Fruit fly (Drosophila melanogaster) whole organism, embryonic: ENCODE measurements around the gene Elp5.
A peak's percentile ranks its signal among the peaks of the same experiment; 100 is the strongest.

Experiments used
- Atf3 ChIP-seq: fragments of 200-800 bp; sonication (Bioruptor generic); optimal IDR thresholded peaks from 3 replicates; lab custom pipeline; 2016; ENCODE audit warnings: missing biosample characterization, missing genetic modification characterization
- B-H2 ChIP-seq: fragments of 200-800 bp; sonication (Bioruptor generic); optimal IDR thresholded peaks from 2 replicates; lab custom pipeline; 2018; ENCODE audit warnings: missing biosample characterization, mild to moderate bottlenecking, missing genetic modification characterization
- BtbVII ChIP-seq: fragments of 200-800 bp; sonication (Bioruptor generic); optimal IDR thresholded peaks from 3 replicates; lab custom pipeline; 2017; ENCODE audit warnings: missing biosample characterization, mild to moderate bottlenecking, missing genetic modification characterization
- Bteb2 ChIP-seq: fragments of 200-800 bp; sonication (Bioruptor generic); optimal IDR thresholded peaks from 2 replicates; lab custom pipeline; 2016; ENCODE audit warnings: missing biosample characterization, missing genetic modification characterization
- CG10147 ChIP-seq: fragments of 200-800 bp; sonication (Bioruptor generic); optimal IDR thresholded peaks from 2 replicates; lab custom pipeline; 2019; ENCODE audit warnings: missing biosample characterization, mild to moderate bottlenecking, missing genetic modification characterization, moderate library complexity
- CG1024 ChIP-seq: fragments of 200-800 bp; sonication (Bioruptor generic); IDR thresholded peaks from 2 replicates; pipeline ENCODE4 v1.3.6; 2022; ENCODE audit warnings: missing biosample characterization, missing genetic modification characterization
- CG11504 ChIP-seq: fragments of 200-800 bp; sonication (Bioruptor generic); optimal IDR thresholded peaks from 3 replicates; lab custom pipeline; 2019; ENCODE audit warnings: missing biosample characterization, mild to moderate bottlenecking, missing genetic modification characterization, moderate library complexity
- CG12219 ChIP-seq: fragments of 200-800 bp; sonication (Bioruptor generic); optimal IDR thresholded peaks from 3 replicates; lab custom pipeline; 2018; ENCODE audit warnings: missing biosample characterization, mild to moderate bottlenecking, missing genetic modification characterization
- CG13624 ChIP-seq: fragments of 200-800 bp; sonication (Bioruptor generic); optimal IDR thresholded peaks from 2 replicates; lab custom pipeline; 2016; ENCODE audit warnings: missing biosample characterization, missing genetic modification characterization
- CG15696 ChIP-seq: fragments of 200-800 bp; sonication (Bioruptor generic); optimal IDR thresholded peaks from 2 replicates; lab custom pipeline; 2019; ENCODE audit warnings: missing biosample characterization, mild to moderate bottlenecking, missing genetic modification characterization, moderate library complexity
- CG1602 ChIP-seq: fragments of 200-800 bp; sonication (Bioruptor generic); optimal IDR thresholded peaks from 3 replicates; lab custom pipeline; 2016; ENCODE audit warnings: missing biosample characterization, missing genetic modification characterization
- CG18476 ChIP-seq: fragments of 200-800 bp; sonication (Bioruptor generic); optimal IDR thresholded peaks from 2 replicates; lab custom pipeline; 2016; ENCODE audit warnings: missing biosample characterization, mild to moderate bottlenecking, missing genetic modification characterization
- CG2129 ChIP-seq: fragments of 200-800 bp; sonication (Bioruptor generic); IDR thresholded peaks from 2 replicates; pipeline ENCODE4 v1.3.6; 2022; ENCODE audit warnings: missing biosample characterization, missing genetic modification characterization; ENCODE audit not compliant: partially characterized antibody
- CG2202 ChIP-seq: fragments of 200-800 bp; sonication (Bioruptor generic); optimal IDR thresholded peaks from 2 replicates; lab custom pipeline; 2018; ENCODE audit warnings: missing biosample characterization, mild to moderate bottlenecking, missing genetic modification characterization
- CG30431 ChIP-seq: fragments of 200-800 bp; sonication (Bioruptor generic); optimal IDR thresholded peaks from 2 replicates; lab custom pipeline; 2017; ENCODE audit warnings: missing biosample characterization, missing genetic modification characterization
- CG33213 ChIP-seq: fragments of 200-800 bp; sonication (Bioruptor generic); optimal IDR thresholded peaks from 3 replicates; lab custom pipeline; 2016; ENCODE audit warnings: missing biosample characterization, missing genetic modification characterization
- CG3407 ChIP-seq: fragments of 200-800 bp; sonication (Bioruptor generic); optimal IDR thresholded peaks from 2 replicates; lab custom pipeline; 2018; ENCODE audit warnings: missing biosample characterization, mild to moderate bottlenecking, missing genetic modification characterization
- CG34422 ChIP-seq: fragments of 200-800 bp; sonication (Bioruptor generic); IDR thresholded peaks from 3 replicates; pipeline ENCODE4 v1.3.6; 2022; ENCODE audit warnings: missing biosample characterization, missing genetic modification characterization
- CG4404 ChIP-seq: fragments of 200-800 bp; sonication (Bioruptor generic); IDR thresholded peaks from 2 replicates; pipeline ENCODE4 v1.3.6; 2022; ENCODE audit warnings: missing biosample characterization, missing genetic modification characterization
- CG4424 ChIP-seq: fragments of 200-800 bp; sonication (Bioruptor generic); optimal IDR thresholded peaks from 3 replicates; lab custom pipeline; 2016; ENCODE audit warnings: missing biosample characterization, missing genetic modification characterization
- CG5180 ChIP-seq: fragments of 200-800 bp; sonication (Bioruptor generic); optimal IDR thresholded peaks from 3 replicates; lab custom pipeline; 2017; ENCODE audit warnings: missing biosample characterization, missing genetic modification characterization, mild to moderate bottlenecking, moderate library complexity, missing genetic modification reagents
- CG7745 ChIP-seq: fragments of 200-800 bp; sonication (Bioruptor generic); optimal IDR thresholded peaks from 2 replicates; lab custom pipeline; 2018; ENCODE audit warnings: missing biosample characterization, mild to moderate bottlenecking, missing genetic modification characterization, moderate library complexity
- CG7839 ChIP-seq: fragments of 200-800 bp; sonication (Bioruptor generic); optimal IDR thresholded peaks from 3 replicates; lab custom pipeline; 2018; ENCODE audit warnings: missing biosample characterization, mild to moderate bottlenecking, missing genetic modification characterization, moderate library complexity
- CG8281 ChIP-seq: fragments of 200-800 bp; sonication (Bioruptor generic); optimal IDR thresholded peaks from 2 replicates; lab custom pipeline; 2018; ENCODE audit warnings: missing biosample characterization, mild to moderate bottlenecking, missing genetic modification characterization, moderate library complexity
- CG9817 ChIP-seq: fragments of 200-800 bp; sonication (Bioruptor generic); optimal IDR thresholded peaks from 2 replicates; lab custom pipeline; 2018; ENCODE audit warnings: missing biosample characterization, mild to moderate bottlenecking, missing genetic modification characterization, moderate library complexity
- HLH54F ChIP-seq: fragments of 200-800 bp; sonication (Bioruptor generic); optimal IDR thresholded peaks from 3 replicates; lab custom pipeline; 2016; ENCODE audit warnings: missing biosample characterization, missing genetic modification characterization
- Mrtf ChIP-seq: fragments of 200-800 bp; sonication (Bioruptor generic); IDR thresholded peaks from 3 replicates; pipeline ENCODE4 v1.3.6; 2022; ENCODE audit warnings: missing biosample characterization, missing genetic modification characterization
- NfI ChIP-seq: fragments of 200-800 bp; sonication (Bioruptor generic); optimal IDR thresholded peaks from 3 replicates; lab custom pipeline; 2018; ENCODE audit warnings: missing biosample characterization, mild to moderate bottlenecking, missing genetic modification characterization, moderate library complexity
- Pdp1 ChIP-seq, 2 experiments: fragments of 200-800 bp; sonication (Bioruptor generic); optimal IDR thresholded peaks; 3 replicates each; lab custom pipeline; 2016; ENCODE audit warnings: missing biosample characterization in 2 of 2, missing genetic modification characterization in 2 of 2, mild to moderate bottlenecking in 1 of 2, moderate library complexity in 1 of 2
- Side ChIP-seq: fragments of 200-800 bp; sonication (Bioruptor generic); optimal IDR thresholded peaks from 2 replicates; lab custom pipeline; 2016; ENCODE audit warnings: missing biosample characterization, missing genetic modification characterization
- Spps ChIP-seq: fragments of 200-800 bp; sonication (Bioruptor generic); optimal IDR thresholded peaks from 2 replicates; lab custom pipeline; 2018; ENCODE audit warnings: missing biosample characterization, mild to moderate bottlenecking, missing genetic modification characterization
- bab2 ChIP-seq: fragments of 200-800 bp; sonication (Bioruptor generic); optimal IDR thresholded peaks from 2 replicates; lab custom pipeline; 2016; ENCODE audit warnings: missing biosample characterization, missing genetic modification characterization
- danr ChIP-seq: fragments of 200-800 bp; sonication (Bioruptor generic); IDR thresholded peaks from 2 replicates; pipeline ENCODE4 v1.3.6; 2022; ENCODE audit warnings: missing biosample characterization, missing genetic modification characterization
- dmrt11E ChIP-seq: fragments of 200-800 bp; sonication (Bioruptor generic); optimal IDR thresholded peaks from 3 replicates; lab custom pipeline; 2018; ENCODE audit warnings: missing biosample characterization, mild to moderate bottlenecking, missing genetic modification characterization, moderate library complexity
- dpn ChIP-seq, 2 experiments: fragments of 200-800 bp; sonication (Bioruptor generic); optimal IDR thresholded peaks; 3 replicates each; lab custom pipeline; 2016; ENCODE audit warnings: missing biosample characterization in 2 of 2, missing genetic modification characterization in 2 of 2
- esg ChIP-seq: fragments of 200-800 bp; sonication (Bioruptor generic); conservative IDR thresholded peaks from 2 replicates; pipeline ENCODE4 v1.3.6; 2022; ENCODE audit warnings: missing biosample characterization, missing genetic modification characterization
- fd102C ChIP-seq: fragments of 200-800 bp; sonication (Bioruptor generic); optimal IDR thresholded peaks from 2 replicates; lab custom pipeline; 2018; ENCODE audit warnings: missing biosample characterization, mild to moderate bottlenecking, missing genetic modification characterization, moderate library complexity
- fd3F ChIP-seq: fragments of 200-800 bp; sonication (Bioruptor generic); optimal IDR thresholded peaks from 2 replicates; lab custom pipeline; 2018; ENCODE audit warnings: missing biosample characterization, mild to moderate bottlenecking, missing genetic modification characterization, moderate library complexity
- hbn ChIP-seq: fragments of 200-800 bp; sonication (Bioruptor generic); IDR thresholded peaks from 2 replicates; pipeline ENCODE4 v1.3.6; 2022; ENCODE audit warnings: missing biosample characterization, missing genetic modification characterization; ENCODE audit not compliant: partially characterized antibody
- her ChIP-seq: fragments of 200-800 bp; sonication (Bioruptor generic); optimal IDR thresholded peaks from 2 replicates; lab custom pipeline; 2016; ENCODE audit warnings: missing biosample characterization, missing genetic modification characterization
- insv ChIP-seq, 2 experiments: fragments of 200-800 bp; sonication (Bioruptor generic); optimal IDR thresholded peaks; 3 replicates each; lab custom pipeline; 2016 to 2018; ENCODE audit warnings: missing biosample characterization in 2 of 2, missing genetic modification characterization in 2 of 2
- kah ChIP-seq: fragments of 200-800 bp; sonication (Bioruptor generic); optimal IDR thresholded peaks from 2 replicates; lab custom pipeline; 2018; ENCODE audit warnings: missing biosample characterization, mild to moderate bottlenecking, missing genetic modification characterization
- peb ChIP-seq: fragments of 200-800 bp; sonication (Bioruptor generic); IDR thresholded peaks from 2 replicates; pipeline ENCODE4 v1.3.6; 2022; ENCODE audit warnings: missing biosample characterization, missing genetic modification characterization
- pum ChIP-seq: fragments of 200-800 bp; sonication (Bioruptor generic); optimal IDR thresholded peaks from 2 replicates; lab custom pipeline; 2016; ENCODE audit warnings: missing biosample characterization, missing genetic modification characterization
- scrt ChIP-seq: fragments of 200-800 bp; sonication (Bioruptor generic); optimal IDR thresholded peaks from 2 replicates; lab custom pipeline; 2018; ENCODE audit warnings: missing biosample characterization, mild to moderate bottlenecking, missing genetic modification characterization, moderate library complexity
- sim ChIP-seq: fragments of 200-800 bp; sonication (Bioruptor generic); IDR thresholded peaks from 2 replicates; pipeline ENCODE4 v1.3.6; 2022; ENCODE audit warnings: missing biosample characterization, missing genetic modification characterization
- toy ChIP-seq: fragments of 200-800 bp; sonication (Bioruptor generic); IDR thresholded peaks from 2 replicates; pipeline ENCODE4 v1.3.6; 2022; ENCODE audit warnings: missing biosample characterization, missing genetic modification characterization
- tx ChIP-seq: fragments of 200-800 bp; sonication (Bioruptor generic); optimal IDR thresholded peaks from 2 replicates; lab custom pipeline; 2016; ENCODE audit warnings: missing biosample characterization, missing genetic modification characterization
- wek ChIP-seq: fragments of 200-800 bp; sonication (Bioruptor generic); optimal IDR thresholded peaks from 3 replicates; lab custom pipeline; 2018; ENCODE audit warnings: missing biosample characterization, mild to moderate bottlenecking, missing genetic modification characterization, moderate library complexity
- yki ChIP-seq: fragments of >200 bp; optimal IDR thresholded peaks from 3 replicates; lab custom pipeline; 2018
- zfh2 ChIP-seq: fragments of 200-800 bp; sonication (Bioruptor generic); optimal IDR thresholded peaks from 2 replicates; lab custom pipeline; 2016; ENCODE audit warnings: missing biosample characterization, missing genetic modification characterization

The Elp5 gene

dm6 chr3L:2262515-2262944, 5.3 kb downstream of the Elp5 start, which contains the start of the genes oxt and CG13807 (continued):
- TF ChIP-seq CG1602 (peak; percentile 83), B-H2 (GFP tag; lab: Kevin White, UChicago) (peak; percentile 90), CG2129 (GFP tag; lab: Robert Waterston, UW) (no peak), CG1024 (peak; percentile 83), HLH54F (peak; percentile 58), peb (peak; percentile 86), CG10147 (peak; percentile 80), scrt (GFP tag; lab: Kevin White, UChicago) (peak; percentile 62), tx (GFP tag; lab: Kevin White, UChicago) (peak; percentile 23), CG30431 (peak; percentile 79), Pdp1 (GFP tag; optimal IDR thresholded peaks at IDR 0.05; lab: Kevin White, UChicago) (peak; percentile 64 to 77), dmrt11E (tag; lab: Kevin White, UChicago) (peak; percentile 82), CG8281 (tag; lab: Kevin White, UChicago) (peak; percentile 62), yki (no peak), CG4424 (peak; percentile 89), toy (GFP tag; lab: Robert Waterston, UW) (peak; percentile 67; the same call in 1 of the 2 replicates), BtbVII (GFP tag; lab: Kevin White, UChicago) (peak; percentile 51), danr (GFP tag; lab: Robert Waterston, UW) (peak; percentile 49), CG3407 (GFP tag; lab: Kevin White, UChicago) (peak; percentile 71), Side (peak; percentile 47), CG9817 (tag; lab: Kevin White, UChicago) (peak; percentile 90), CG7745 (tag; lab: Kevin White, UChicago) (no peak), NfI (GFP tag; lab: Kevin White, UChicago) (peak; percentile 92), esg (GFP tag; lab: Robert Waterston, UW) (peak; percentile 84), fd102C (GFP tag; lab: Kevin White, UChicago) (peak; percentile 42), CG5180 (GFP tag; lab: Kevin White, UChicago) (peak; percentile 26), fd3F (GFP tag; lab: Kevin White, UChicago) (peak; percentile 87), bab2 (GFP tag; lab: Kevin White, UChicago) (peak; percentile 68), Spps (tag; lab: Kevin White, UChicago) (peak; percentile 77), CG13624 (GFP tag; lab: Kevin White, UChicago) (peak; percentile 60), CG4404 (GFP tag; lab: Robert Waterston, UW) (peak; percentile 82), pum (GFP tag; lab: Kevin White, UChicago) (peak; percentile 73), her (GFP tag; lab: Kevin White, UChicago) (no peak), CG11504 (tag; lab: Kevin White, UChicago) (peak; percentile 84), insv (GFP tag; optimal IDR thresholded peaks at IDR 0.05; lab: Kevin White, UChicago) (peak in 1 of 2 experiments; percentile 44), CG15696 (peak; percentile 81), hbn (GFP tag; lab: Robert Waterston, UW) (no peak), CG34422 (peak; percentile 90), CG7839 (tag; lab: Kevin White, UChicago) (peak; percentile 91), zfh2 (peak; percentile 76), CG2202 (peak; percentile 65), wek (GFP tag; lab: Kevin White, UChicago) (peak; percentile 61), CG12219 (peak; percentile 75), Atf3 (peak; percentile 36), dpn (GFP tag; optimal IDR thresholded peaks at IDR 0.05; lab: Kevin White, UChicago) (peak; percentile 66 to 93), sim (GFP tag; lab: Robert Waterston, UW) (peak; percentile 71; the same call in 1 of the 2 replicates), Mrtf (peak; percentile 87), CG18476 (GFP tag; lab: Kevin White, UChicago) (peak; percentile 56), CG33213 (peak; percentile 73), Bteb2 (GFP tag; lab: Kevin White, UChicago) (peak; percentile 45), kah (GFP tag; lab: Kevin White, UChicago) (peak; percentile 50)
